Fruit fly (Drosophila melanogaster): ENCODE results near the gene SPE.

Gene SPE

DNA sequence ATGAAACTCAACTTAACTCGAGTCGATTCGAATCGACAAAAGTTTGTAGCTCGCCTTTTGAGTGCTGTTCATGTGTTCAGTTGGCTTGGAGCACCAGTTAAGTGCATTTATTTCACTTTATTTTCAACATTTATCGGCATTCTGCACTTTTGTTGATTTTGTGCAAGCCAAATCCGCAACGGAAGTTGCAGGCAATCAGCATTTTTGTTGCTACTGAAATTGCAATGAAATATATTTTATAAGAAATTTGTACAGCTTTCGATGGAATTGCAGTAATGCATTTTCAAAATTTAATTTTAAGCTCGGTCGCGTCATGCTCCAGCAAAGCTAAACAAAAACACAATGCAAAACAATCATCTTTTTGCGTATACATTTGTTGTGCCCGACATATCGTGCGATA, 27.1 kb upstream of the SPE start:
- no peak for TF ChIP-seq GATAd (GFP tag; optimal IDR thresholded peaks at IDR 0.05)
- TF ChIP-seq HLH106 (tag; optimal IDR thresholded peaks at IDR 0.05), result no peak

DNA sequence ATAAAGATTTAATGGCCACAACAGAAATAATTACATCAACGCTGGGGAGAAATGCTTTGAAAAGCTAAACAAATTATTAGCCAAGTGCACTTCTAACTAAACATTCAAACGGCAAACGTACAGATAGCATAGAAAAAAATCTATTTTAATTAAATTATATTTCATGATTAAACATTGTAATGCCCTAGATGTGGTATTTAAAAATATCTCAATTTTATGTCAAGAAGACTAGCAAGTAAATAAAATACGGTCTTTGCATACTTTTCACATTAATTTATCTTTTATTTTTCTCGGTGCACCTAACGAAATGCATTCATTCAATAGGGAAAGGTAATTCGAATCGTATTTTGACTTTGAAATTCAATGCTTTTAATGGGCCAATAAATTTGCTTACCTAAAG, 26.5 kb upstream of the SPE start:
- TF ChIP-seq pan (optimal IDR thresholded peaks at IDR 0.05), result no peak
- TF ChIP-seq fru (GFP tag; optimal IDR thresholded peaks at IDR 0.05), result no peak
- TF ChIP-seq GATAd (GFP tag; optimal IDR thresholded peaks at IDR 0.05), result no peak
- TF ChIP-seq Hr78 (GFP tag; optimal IDR thresholded peaks at IDR 0.05), result no peak
- TF ChIP-seq psq (GFP tag; optimal IDR thresholded peaks at IDR 0.05), result no peak

DNA sequence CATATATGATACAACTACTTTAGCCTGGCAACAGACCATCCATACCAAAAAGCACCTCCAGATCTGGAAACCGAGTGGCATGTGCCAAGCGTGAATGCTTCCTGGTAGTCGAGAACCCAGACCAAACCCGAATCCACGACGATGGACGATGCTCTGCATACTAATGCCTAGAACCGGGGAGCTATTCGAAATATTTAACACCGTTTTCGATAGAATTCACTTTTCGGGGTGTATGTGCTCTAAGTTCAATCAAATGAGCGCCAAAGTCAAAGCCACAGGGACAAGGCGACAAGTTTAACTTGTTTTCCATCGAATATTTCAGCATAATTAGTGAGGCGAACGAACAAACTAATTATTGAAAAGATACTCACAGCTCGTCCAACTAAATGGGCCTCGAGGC, 23.3 kb upstream of the SPE start:
- no peak for TF ChIP-seq Mio (GFP tag; optimal IDR thresholded peaks at IDR 0.05)
- TF ChIP-seq HLH106 (tag; optimal IDR thresholded peaks at IDR 0.05), result no peak
- TF ChIP-seq sage (GFP tag; optimal IDR thresholded peaks at IDR 0.05), result no peak
- TF ChIP-seq Sp1 (GFP tag; optimal IDR thresholded peaks at IDR 0.05), result no peak
- no peak for TF ChIP-seq ey (GFP tag; optimal IDR thresholded peaks at IDR 0.05)
- TF ChIP-seq foxo (GFP tag; optimal IDR thresholded peaks at IDR 0.05), result no peak
- no peak for TF ChIP-seq woc (GFP tag; optimal IDR thresholded peaks at IDR 0.05)
- no peak for TF ChIP-seq N (GFP tag; optimal IDR thresholded peaks at IDR 0.05)
- TF ChIP-seq Hr83 (GFP tag; optimal IDR thresholded peaks at IDR 0.05; ENCODE audit: poor library complexity, severe bottlenecking), result no peak

DNA sequence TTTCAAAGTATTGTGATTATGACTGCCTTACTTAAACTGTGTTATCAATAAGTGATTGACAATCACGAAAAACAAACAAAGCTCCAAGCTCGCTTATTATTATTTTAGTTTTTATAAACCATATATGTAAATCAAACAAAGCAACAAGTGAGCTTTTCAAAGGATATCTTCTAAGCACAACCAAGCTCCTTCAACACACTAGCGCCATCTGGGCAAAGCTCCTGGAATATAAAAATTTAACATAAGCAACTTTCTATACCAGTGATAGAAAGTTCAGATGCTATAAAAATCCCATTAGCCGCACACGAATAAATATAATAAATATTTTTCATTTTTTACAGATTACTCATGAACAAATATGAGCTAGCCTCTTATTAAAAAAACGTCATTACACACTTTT, 21.6 kb upstream of the SPE start:
- TF ChIP-seq lola (GFP tag; optimal IDR thresholded peaks at IDR 0.05) (no peak), brk (GFP tag; optimal IDR thresholded peaks at IDR 0.05) (no peak), woc (GFP tag; optimal IDR thresholded peaks at IDR 0.05) (no peak), CG32264 (GFP tag; optimal IDR thresholded peaks at IDR 0.05) (no peak)

DNA sequence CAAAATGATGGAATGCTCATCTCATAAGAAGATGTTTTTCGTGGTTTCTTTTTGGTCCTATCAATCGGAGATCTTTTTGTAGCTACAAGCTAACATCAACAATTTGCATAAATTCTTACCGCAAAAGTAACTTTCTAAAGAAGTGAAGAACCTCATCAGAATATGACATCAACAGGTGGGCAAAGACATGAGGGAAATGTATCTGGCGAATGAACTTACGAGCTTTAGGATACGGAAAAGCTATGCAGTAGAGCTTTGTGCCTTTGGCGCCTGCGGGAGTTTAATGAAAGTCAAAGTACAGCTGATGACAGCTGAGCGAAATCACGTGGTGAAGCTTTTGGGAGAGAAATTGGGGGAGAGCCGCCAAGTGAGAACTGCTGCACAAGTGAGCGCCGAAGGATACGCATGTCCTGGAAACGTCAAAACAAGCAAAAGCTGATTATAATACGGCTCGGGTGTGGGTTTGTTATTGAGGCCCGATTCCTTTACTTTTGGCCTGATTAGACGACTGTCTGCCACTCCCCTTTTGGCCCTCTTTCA, 19.3 kb upstream of the SPE start:
- TF ChIP-seq br (GFP tag; optimal IDR thresholded peaks at IDR 0.05) (no peak), sage (GFP tag; optimal IDR thresholded peaks at IDR 0.05) (no peak)

DNA sequence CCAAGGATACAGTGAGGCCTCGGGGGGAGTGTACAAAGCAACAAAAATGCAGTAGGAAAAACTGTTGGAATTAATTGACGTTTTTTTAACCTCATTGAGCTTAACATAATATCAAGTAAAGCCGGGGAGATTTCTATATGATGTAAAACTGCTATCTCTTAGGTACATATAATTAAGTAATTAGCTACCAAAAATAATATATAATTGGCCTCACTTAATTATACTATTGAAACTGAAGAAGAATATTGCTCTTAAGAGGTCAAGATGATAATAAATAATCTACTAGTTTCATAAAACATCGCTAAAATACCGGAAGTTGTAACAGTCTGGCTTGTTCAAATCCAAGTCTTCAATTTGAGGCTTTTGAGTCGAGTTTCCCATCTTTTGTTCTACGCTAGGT, 18.6 kb upstream of the SPE start:
- TF ChIP-seq Mio (GFP tag; optimal IDR thresholded peaks at IDR 0.05), result no peak
- no peak for TF ChIP-seq CG9705 (GFP tag; optimal IDR thresholded peaks at IDR 0.05)
- TF ChIP-seq jim (GFP tag; optimal IDR thresholded peaks at IDR 0.05), result no peak
- no peak for TF ChIP-seq brk (GFP tag; optimal IDR thresholded peaks at IDR 0.05)
- TF ChIP-seq fru (GFP tag; optimal IDR thresholded peaks at IDR 0.05), result no peak
- no peak for TF ChIP-seq Hr83 (GFP tag; optimal IDR thresholded peaks at IDR 0.05; ENCODE audit: poor library complexity, severe bottlenecking)
- TF ChIP-seq lola (GFP tag; optimal IDR thresholded peaks at IDR 0.05), result no peak
- no peak for TF ChIP-seq OdsH (GFP tag; optimal IDR thresholded peaks at IDR 0.05)
- no peak for TF ChIP-seq br (GFP tag; optimal IDR thresholded peaks at IDR 0.05)
- no peak for TF ChIP-seq dmrt93B (GFP tag; optimal IDR thresholded peaks at IDR 0.05)
- no peak for TF ChIP-seq h (GFP tag; optimal IDR thresholded peaks at IDR 0.05)
- no peak for TF ChIP-seq psq (GFP tag; optimal IDR thresholded peaks at IDR 0.05)
- no peak for TF ChIP-seq GATAd (GFP tag; optimal IDR thresholded peaks at IDR 0.05)
- no peak for TF ChIP-seq CrebA (GFP tag; optimal IDR thresholded peaks at IDR 0.05; ENCODE audit: borderline replicate concordance)
- TF ChIP-seq Hr78 (GFP tag; optimal IDR thresholded peaks at IDR 0.05), result no peak
- TF ChIP-seq Rel (GFP tag; optimal IDR thresholded peaks at IDR 0.05), result no peak
- TF ChIP-seq Rel (tag; optimal IDR thresholded peaks at IDR 0.05), result no peak
- no peak for TF ChIP-seq ey (GFP tag; optimal IDR thresholded peaks at IDR 0.05)
- no peak for TF ChIP-seq sv (GFP tag; optimal IDR thresholded peaks at IDR 0.05)

DNA sequence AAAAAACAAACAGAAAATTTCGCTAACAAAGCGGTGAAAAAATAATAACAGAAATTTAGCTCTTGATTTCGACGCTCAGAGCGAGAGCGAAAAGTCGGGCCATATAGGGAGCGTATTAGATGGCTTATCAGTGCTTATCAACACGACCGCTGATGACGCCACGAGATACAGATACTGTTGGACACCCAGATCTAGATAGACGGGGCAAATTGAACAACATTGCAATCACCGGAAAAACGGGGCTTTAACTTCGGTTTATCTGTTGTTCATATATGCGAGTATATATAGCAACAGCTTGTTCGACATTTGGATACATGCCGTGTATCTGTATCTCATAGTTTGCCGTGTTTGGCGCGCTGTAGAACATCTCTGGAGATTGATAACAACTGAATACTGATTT, 17.5 kb upstream of the SPE start:
- no peak for TF ChIP-seq Myc (optimal IDR thresholded peaks at IDR 0.05)
- TF ChIP-seq Rel (GFP tag; optimal IDR thresholded peaks at IDR 0.05), result no peak
- TF ChIP-seq Rel (tag; optimal IDR thresholded peaks at IDR 0.05), result peak; percentile 33

Measured in whole organism, wandering third instar larva.